Worm (Caenorhabditis elegans): ENCODE data around the gene C06E1.11.

The C06E1.11 gene

ce11 chrIII:8570289-8570688, 46.2 kb downstream of the C06E1.11 start:
- no peak for TF ChIP-seq blmp-1 (tag; optimal IDR thresholded peaks at IDR 0.05)
- no peak for TF ChIP-seq bed-3 (GFP tag; optimal IDR thresholded peaks at IDR 0.05)
- no peak for TF ChIP-seq elt-1 (tag; optimal IDR thresholded peaks at IDR 0.05; ENCODE audit: borderline replicate concordance, insufficient read depth)
- no peak for TF ChIP-seq M03D4.4 (tag; optimal IDR thresholded peaks at IDR 0.05)
- TF ChIP-seq lin-13 (tag; optimal IDR thresholded peaks at IDR 0.05) = no peak
- TF ChIP-seq nhr-237 (tag; optimal IDR thresholded peaks at IDR 0.05) = no peak
- no peak for TF ChIP-seq unc-62 (GFP tag; optimal IDR thresholded peaks at IDR 0.05)
- no peak for TF ChIP-seq hlh-1 (tag; optimal IDR thresholded peaks at IDR 0.05)
- no peak for TF ChIP-seq sem-2 (GFP tag; optimal IDR thresholded peaks at IDR 0.05)
- no peak for TF ChIP-seq ceh-39 (tag; optimal IDR thresholded peaks at IDR 0.05)

Measured in whole organism, mixed stage, embryonic.